Worm (Caenorhabditis elegans) whole organism, young adult: ENCODE results near the gene gcy-7.
"Not testable (repeated sequence)": the region's sequence is repeated elsewhere in the genome, so short reads cannot be mapped to it uniquely, and the experiment has no call there.

Experiments
- B0261.1 ChIP-seq: sonication (generic microtip); optimal IDR thresholded peaks from 2 replicates; lab custom pipeline; 2016; ENCODE audit warnings: mild to moderate bottlenecking, missing genetic modification characterization, moderate library complexity, missing compliant biosample characterization
- F22D6.2 ChIP-seq: sonication (generic microtip); optimal IDR thresholded peaks from 2 replicates; lab custom pipeline; 2016; ENCODE audit warnings: mild to moderate bottlenecking, missing genetic modification characterization, missing compliant biosample characterization
- T26A5.8 ChIP-seq: sonication (generic microtip); optimal IDR thresholded peaks from 2 replicates; lab custom pipeline; 2016; ENCODE audit warnings: missing genetic modification characterization, missing compliant biosample characterization
- Y56A3A.18 ChIP-seq: fragments of 200-800 bp; sonication (Bioruptor generic); IDR thresholded peaks from 2 replicates; pipeline ENCODE4 v1.3.6; 2022; ENCODE audit warnings: missing genetic modification reagents, missing genetic modification characterization, missing compliant biosample characterization
- Y95B8A.8 ChIP-seq: fragments of 200-800 bp; sonication (Bioruptor generic); IDR thresholded peaks from 2 replicates; pipeline ENCODE4 v1.3.6; 2022; ENCODE audit warnings: missing genetic modification reagents, missing genetic modification characterization, missing compliant biosample characterization
- ZK185.1 ChIP-seq: sonication (generic microtip); optimal IDR thresholded peaks from 2 replicates; lab custom pipeline; 2016; ENCODE audit warnings: mild to moderate bottlenecking, missing genetic modification characterization, missing compliant biosample characterization; ENCODE audit not compliant: poor library complexity, severe bottlenecking
- attf-3 ChIP-seq: fragments of 200-800 bp; sonication (Bioruptor generic); conservative IDR thresholded peaks from 2 replicates; pipeline ENCODE4 v1.3.6; 2022; ENCODE audit warnings: missing genetic modification reagents, missing genetic modification characterization, missing compliant biosample characterization
- cebp-1 ChIP-seq, 2 experiments: fragments of 200-800 bp in 1 of 2; sonication (Bioruptor generic) in 1 of 2; sonication (generic microtip) in 1 of 2; IDR thresholded peaks in 1 of 2; optimal IDR thresholded peaks in 1 of 2; 2 replicates each; pipeline versions ENCODE4 v1.3.6 to Lab custom; 2017 to 2022; ENCODE audit warnings: missing compliant biosample characterization in 2 of 2, missing genetic modification characterization in 2 of 2, mild to moderate bottlenecking in 1 of 2, missing genetic modification reagents in 1 of 2, moderate library complexity in 1 of 2
- ceh-27 ChIP-seq: fragments of 200-800 bp; sonication (Bioruptor generic); optimal IDR thresholded peaks from 2 replicates; lab custom pipeline; 2018; ENCODE audit warnings: mild to moderate bottlenecking, missing genetic modification characterization, moderate library complexity, missing compliant biosample characterization
- dox-1 ChIP-seq: fragments of 200-800 bp; sonication (Bioruptor generic); IDR thresholded peaks from 2 replicates; pipeline ENCODE4 v1.3.6; 2022; ENCODE audit warnings: missing genetic modification reagents, missing genetic modification characterization, missing compliant biosample characterization
- egl-44 ChIP-seq: fragments of 200-800 bp; sonication (Bioruptor generic); IDR thresholded peaks from 2 replicates; pipeline ENCODE4 v1.3.6; 2022; ENCODE audit warnings: missing genetic modification reagents, missing genetic modification characterization, missing compliant biosample characterization
- hmg-1.2 ChIP-seq: fragments of 200-800 bp; sonication (Bioruptor generic); IDR thresholded peaks from 2 replicates; pipeline ENCODE4 v1.3.6; 2022; ENCODE audit warnings: missing genetic modification reagents, missing genetic modification characterization, missing compliant biosample characterization
- hrde-1 ChIP-seq: sonication (generic microtip); optimal IDR thresholded peaks from 2 replicates; lab custom pipeline; 2016; ENCODE audit warnings: missing genetic modification characterization, mild to moderate bottlenecking, missing compliant biosample characterization, moderate library complexity, missing genotype, missing genetic modification reagents, borderline replicate concordance
- hsf-1 ChIP-seq: fragments of 200-800 bp; sonication (Bioruptor generic); IDR thresholded peaks from 2 replicates; pipeline ENCODE4 v1.3.6; 2022; ENCODE audit warnings: missing genetic modification reagents, missing genetic modification characterization, missing compliant biosample characterization
- lin-26 ChIP-seq: fragments of 200-800 bp; sonication (Bioruptor generic); IDR thresholded peaks from 2 replicates; pipeline ENCODE4 v1.3.6; 2022; ENCODE audit warnings: missing genetic modification reagents, missing genetic modification characterization, missing compliant biosample characterization
- madf-6 ChIP-seq: fragments of 200-800 bp; sonication (Bioruptor generic); IDR thresholded peaks from 2 replicates; pipeline ENCODE4 v1.3.6; 2022; ENCODE audit warnings: missing genetic modification reagents, missing genetic modification characterization, missing compliant biosample characterization
- nfyb-1 ChIP-seq: fragments of 200-800 bp; sonication (Bioruptor generic); IDR thresholded peaks from 2 replicates; pipeline ENCODE4 v1.3.6; 2022; ENCODE audit warnings: missing genetic modification reagents, missing genetic modification characterization, missing compliant biosample characterization
- nhr-179 ChIP-seq: sonication (generic microtip); optimal IDR thresholded peaks from 2 replicates; lab custom pipeline; 2016; ENCODE audit warnings: mild to moderate bottlenecking, missing genetic modification characterization, missing compliant biosample characterization
- nhr-80 ChIP-seq: sonication (generic microtip); optimal IDR thresholded peaks from 2 replicates; lab custom pipeline; 2016; ENCODE audit warnings: missing genetic modification characterization, missing compliant biosample characterization
- pbrm-1 ChIP-seq: fragments of 200-800 bp; sonication (Bioruptor generic); IDR thresholded peaks from 2 replicates; pipeline ENCODE4 v1.3.6; 2022; ENCODE audit warnings: missing genetic modification reagents, missing genetic modification characterization, missing compliant biosample characterization
- rpc-1 ChIP-seq, 2 experiments: fragments of 150-350 bp in 1 of 2; sonication (generic microtip) in 1 of 2; optimal IDR thresholded peaks; 2 replicates each; lab custom pipeline; 2014 to 2018; ENCODE audit warnings: missing biosample characterization in 1 of 2, missing genetic modification characterization in 1 of 2, missing genetic modification reagents in 1 of 2, missing genotype in 1 of 2
- sdz-38 ChIP-seq: sonication (generic microtip); optimal IDR thresholded peaks from 2 replicates; lab custom pipeline; 2016; ENCODE audit warnings: missing genotype, missing genetic modification characterization, missing compliant biosample characterization
- snpc-4 ChIP-seq, 5 experiments: fragments of 150-350 bp in 1 of 5; sonication (generic microtip) in 4 of 5; optimal IDR thresholded peaks; 2 replicates each; lab custom pipeline; 2014 to 2018; ENCODE audit warnings: missing genetic modification characterization in 5 of 5, missing biosample characterization in 3 of 5, antibody characterized with exemption in 2 of 5, mild to moderate bottlenecking in 2 of 5, missing compliant biosample characterization in 2 of 5, missing genotype in 2 of 5, moderate library complexity in 2 of 5, missing genetic modification reagents in 1 of 5
- tbp1 ChIP-seq: fragments of 200-800 bp; sonication (Bioruptor generic); optimal IDR thresholded peaks from 2 replicates; lab custom pipeline; 2018; ENCODE audit warnings: mild to moderate bottlenecking, missing genetic modification characterization, missing compliant biosample characterization
- tbx-9 ChIP-seq: sonication (generic microtip); optimal IDR thresholded peaks from 2 replicates; lab custom pipeline; 2016; ENCODE audit warnings: borderline replicate concordance, missing genetic modification characterization, inconsistent platforms, missing compliant biosample characterization

gcy-7 gene

ce11 chrV:8426210-8426609 lies 39.1 kb downstream of the gcy-7 start:
- TF ChIP-seq nhr-179 (tag; lab: Kevin White, UChicago) (no peak), hmg-1.2 (GFP tag; lab: Robert Waterston, UW) (peak; percentile 38; the same call in 1 of the 2 replicates), hsf-1 (peak; percentile 56; the same call in 1 of the 2 replicates), ZK185.1 (tag; lab: Kevin White, UChicago) (no peak), rpc-1 (optimal IDR thresholded peaks at IDR 0.05; lab: Kevin White, UChicago) (peak; percentile 25), rpc-1 (tag; optimal IDR thresholded peaks at IDR 0.05; lab: Kevin White, UChicago) (no peak)

ce11 chrV:8426741-8427457 lies 39.7 kb downstream of the gcy-7 start:
- TF ChIP-seq nhr-80 (tag; lab: Kevin White, UChicago) = peak; percentile 81
- TF ChIP-seq cebp-1 (GFP tag; IDR thresholded peaks at IDR 0.05; lab: Robert Waterston, UW) = no peak
- peak; percentile 53 for TF ChIP-seq cebp-1 (tag; optimal IDR thresholded peaks at IDR 0.05; lab: Kevin White, UChicago)
- no peak for TF ChIP-seq sdz-38 (tag; lab: Kevin White, UChicago)
- no peak for TF ChIP-seq attf-3
- TF ChIP-seq T26A5.8 = no peak
- no peak for TF ChIP-seq pbrm-1 (GFP tag; lab: Robert Waterston, UW)
- no peak for TF ChIP-seq tbx-9
- TF ChIP-seq ceh-27 (GFP tag; lab: Kevin White, UChicago) = no peak

ce11 chrV:8428585-8429414 lies 41.6 kb downstream of the gcy-7 start:
- TF ChIP-seq hmg-1.2 (GFP tag; lab: Robert Waterston, UW) (peak; percentile 96), hrde-1 (tag; lab: Kevin White, UChicago) (no peak), F22D6.2 (no peak)

DNA sequence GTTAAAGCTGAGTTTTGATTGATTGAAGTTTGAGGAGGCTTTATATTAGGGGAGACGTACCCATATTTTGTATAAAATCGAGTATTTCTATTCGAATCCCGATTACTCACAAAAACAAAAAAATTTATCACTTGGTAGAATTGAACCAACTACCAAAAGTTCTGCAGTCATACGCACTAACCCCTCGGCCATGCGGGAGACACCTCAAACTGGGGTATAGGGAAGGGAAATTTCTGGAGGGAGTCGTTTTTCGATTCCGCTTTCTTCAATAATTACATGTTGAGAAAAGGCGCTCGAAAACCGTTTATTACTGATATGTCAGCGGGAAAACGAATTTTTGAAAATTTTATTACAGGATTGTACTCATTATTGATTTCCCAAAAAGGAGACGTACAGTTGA lies 44.1 kb downstream of the gcy-7 start:
- TF ChIP-seq hsf-1 (peak; percentile 47; the same call in 1 of the 2 replicates), Y95B8A.8 (0 out of 2 replicates have a peak, but pooled peaks have one; percentile 12), egl-44 (peak; percentile 35; the same call in 1 of the 2 replicates), rpc-1 (optimal IDR thresholded peaks at IDR 0.05; lab: Kevin White, UChicago) (peak; percentile 20), rpc-1 (tag; optimal IDR thresholded peaks at IDR 0.05; lab: Kevin White, UChicago) (peak; percentile 51), tbp1 (GFP tag; lab: Kevin White, UChicago) (peak; percentile 83), pbrm-1 (GFP tag; lab: Robert Waterston, UW) (0 out of 2 replicates have a peak, but pooled peaks have one; percentile 26), Y56A3A.18 (GFP tag; lab: Robert Waterston, UW) (0 out of 2 replicates have a peak, but pooled peaks have one; percentile 19), madf-6 (peak; percentile 62), lin-26 (GFP tag; lab: Robert Waterston, UW) (peak; percentile 71), dox-1 (GFP tag; lab: Robert Waterston, UW) (peak; percentile 60), B0261.1 (tag; lab: Kevin White, UChicago) (peak; percentile 52), nfyb-1 (peak; percentile 63; the same call in 1 of the 2 replicates), snpc-4 (tag; optimal IDR thresholded peaks at IDR 0.05; lab: Kevin White, UChicago) (peak in 1 of 4 experiments; percentile 21), hmg-1.2 (GFP tag; lab: Robert Waterston, UW) (peak; percentile 48)
- TF ChIP-seq snpc-4 (GFP tag; optimal IDR thresholded peaks at IDR 0.05; lab: Kevin White, UChicago) = not testable (repeated sequence)

DNA sequence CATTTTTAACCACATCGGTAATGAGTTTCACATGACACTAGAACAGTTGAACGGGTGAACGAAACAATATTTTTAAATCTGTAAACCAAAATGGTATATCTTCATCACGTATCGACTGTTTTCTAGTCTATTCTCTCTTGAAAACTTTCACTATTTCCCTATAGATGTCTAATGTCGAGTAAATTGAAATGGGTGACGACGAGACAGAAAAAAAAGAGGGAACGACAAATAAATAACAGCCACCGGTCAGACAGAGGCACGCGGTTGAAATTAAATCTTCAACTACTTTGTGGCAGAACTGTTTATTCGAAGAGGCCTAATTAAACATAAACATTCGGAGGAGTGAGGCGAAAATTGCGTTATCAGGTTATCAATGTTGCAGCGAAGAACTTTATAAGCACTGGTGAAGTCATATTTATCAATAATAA lies 47.3 kb downstream of the gcy-7 start:
- TF ChIP-seq ZK185.1 (tag; lab: Kevin White, UChicago) (no peak), nhr-80 (tag; lab: Kevin White, UChicago) (peak; percentile 60)
- TF ChIP-seq, all 124 proteins: peak for 1
